Fruit fly (Drosophila melanogaster) whole organism, pupa: ENCODE measurements around the gene Samuel.
A peak's percentile ranks its signal among the peaks of the same experiment; 100 is the strongest.

Experiments used
- CG32121 ChIP-seq: fragments of 200-800 bp; sonication (Bioruptor generic); IDR thresholded peaks from 2 replicates; pipeline ENCODE4 v1.3.6; 2022; ENCODE audit warnings: missing biosample characterization, missing genetic modification characterization
- CG4496 ChIP-seq: fragments of 200-800 bp; sonication (Bioruptor generic); IDR thresholded peaks from 3 replicates; pipeline ENCODE4 v1.3.6; 2022; ENCODE audit warnings: missing biosample characterization, missing genetic modification characterization
- Pif1A ChIP-seq: fragments of 200-800 bp; sonication (Bioruptor generic); optimal IDR thresholded peaks from 3 replicates; lab custom pipeline; 2016; ENCODE audit warnings: missing biosample characterization, missing genetic modification characterization
- Pif1B ChIP-seq: fragments of 200-800 bp; sonication (Bioruptor generic); optimal IDR thresholded peaks from 3 replicates; lab custom pipeline; 2016; ENCODE audit warnings: missing biosample characterization, missing genetic modification characterization
- Snoo ChIP-seq: fragments of 200-800 bp; sonication (Bioruptor generic); optimal IDR thresholded peaks from 3 replicates; lab custom pipeline; 2017; ENCODE audit warnings: missing biosample characterization, mild to moderate bottlenecking, missing genetic modification characterization, inconsistent platforms
- gl ChIP-seq: fragments of 200-800 bp; sonication (Bioruptor generic); optimal IDR thresholded peaks from 2 replicates; lab custom pipeline; 2018; ENCODE audit warnings: missing biosample characterization, mild to moderate bottlenecking, missing genetic modification characterization

DNA sequence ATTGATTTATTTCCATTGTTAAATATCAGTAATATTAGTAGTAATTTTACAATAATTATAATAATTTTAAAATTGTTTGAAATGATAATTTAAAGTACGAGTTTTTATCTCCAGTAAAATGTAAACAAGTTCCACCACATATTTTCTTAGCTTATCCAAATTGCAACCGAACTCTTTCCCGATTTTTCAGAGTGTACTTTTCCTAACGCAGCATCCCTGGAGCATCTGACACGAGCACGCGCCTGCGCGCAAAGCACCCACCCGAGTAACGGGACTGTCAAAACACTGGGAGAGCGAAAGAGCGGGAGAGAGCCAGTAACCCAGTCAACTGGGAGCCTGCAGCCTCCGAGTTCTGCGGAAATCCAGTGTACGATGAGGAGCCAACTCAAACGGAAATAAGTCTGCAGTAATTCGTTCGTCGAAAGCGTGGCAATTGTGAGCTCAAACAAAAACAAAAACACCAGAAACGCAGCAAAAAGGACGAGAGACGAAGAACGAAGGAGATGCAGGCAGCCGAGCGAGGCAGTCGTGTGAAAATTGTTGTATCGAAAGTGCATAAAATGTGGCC lies 19.6 kb upstream of the Samuel start, which contains the start of gene CG16854:
- TF ChIP-seq CG32121 (GFP tag; lab: Robert Waterston, UW) (no peak), Pif1A (GFP tag; lab: Kevin White, UChicago) (no peak), Snoo (tag; lab: Kevin White, UChicago) (no peak), gl (tag; lab: Kevin White, UChicago) (no peak), Pif1B (no peak), CG4496 (GFP tag; lab: Robert Waterston, UW) (0 out of 3 replicates have a peak, but pooled peaks have one; percentile 7)
